Worm (Caenorhabditis elegans) whole organism, late embryonic: ENCODE data around the gene C25A8.1.

Experiments used
- hlh-6 ChIP-seq: sonication (generic microtip); optimal IDR thresholded peaks from 2 replicates; lab custom pipeline; 2016; ENCODE audit warnings: missing genotype, missing genetic modification characterization, missing compliant biosample characterization
- nfya-1 ChIP-seq: sonication (generic microtip); optimal IDR thresholded peaks from 2 replicates; lab custom pipeline; 2017; ENCODE audit warnings: missing genetic modification characterization, mild to moderate bottlenecking, missing compliant biosample characterization, antibody characterized with exemption, moderate library complexity
- rnt-1 ChIP-seq: sonication (generic microtip); optimal IDR thresholded peaks from 2 replicates; lab custom pipeline; 2016; ENCODE audit warnings: missing genetic modification characterization, missing compliant biosample characterization
- ttx-3 ChIP-seq: sonication (generic microtip); optimal IDR thresholded peaks from 2 replicates; lab custom pipeline; 2016; ENCODE audit warnings: missing genetic modification reagents, missing genetic modification characterization, missing compliant biosample characterization

- TF ChIP-seq nfya-1 (tag; lab: Kevin White, UChicago) (no peak), ttx-3 (tag; lab: Kevin White, UChicago) (no peak), hlh-6 (tag; lab: Kevin White, UChicago) (no peak), rnt-1 (tag; lab: Kevin White, UChicago) (no peak)
These were observed 24.9 kb downstream of the C25A8.1 start, which contains the start of gene C06G3.3 for ce11 chrIV:7035823-7036222.
